Fruit fly (Drosophila melanogaster): Measurements from ENCODE around the gene CG9592.

Gene CG9592

dm6 chr3L:14537435-14537991 lies 19.9 kb downstream of the CG9592 start, which contains the start of gene Mpcp2 (continued):
- TF ChIP-seq HHEX (GFP tag; optimal IDR thresholded peaks at IDR 0.05) (peak; percentile 28), p53 (GFP tag; optimal IDR thresholded peaks at IDR 0.05) (peak; percentile 29), Mad (GFP tag; optimal IDR thresholded peaks at IDR 0.05) (peak; percentile 62), CG18619 (GFP tag; optimal IDR thresholded peaks at IDR 0.05) (no peak), Eip74EF (GFP tag; optimal IDR thresholded peaks at IDR 0.05) (peak in 1 of 2 experiments; percentile 13), CG11093 (GFP tag; IDR thresholded peaks at IDR 0.05) (no peak), ase (GFP tag; IDR thresholded peaks at IDR 0.05) (no peak), CG8924 (tag; optimal IDR thresholded peaks at IDR 0.05) (peak; percentile 48), sens (GFP tag) (peak; percentile 77), gro (GFP tag; optimal IDR thresholded peaks at IDR 0.05) (peak; percentile 31), pita (GFP tag; optimal IDR thresholded peaks at IDR 0.05) (peak; percentile 99), nerfin-1 (tag; optimal IDR thresholded peaks at IDR 0.05) (peak; percentile 51), Bteb2 (GFP tag; optimal IDR thresholded peaks at IDR 0.05) (no peak), CG43689 (GFP tag; IDR thresholded peaks at IDR 0.05) (no peak), CG10979 (tag; optimal IDR thresholded peaks at IDR 0.05) (peak; percentile 11), CG7271 (tag; optimal IDR thresholded peaks at IDR 0.05) (no peak), CG1792 (GFP tag; optimal IDR thresholded peaks at IDR 0.05) (no peak), pan (optimal IDR thresholded peaks at IDR 0.05) (no peak), pan (GFP tag; optimal IDR thresholded peaks at IDR 0.05 in 1 of 2, IDR thresholded peaks at IDR 0.05 in 1 of 2) (peak in 1 of 2 experiments; percentile 9), Rx (GFP tag; IDR thresholded peaks at IDR 0.05) (no peak), CG14667 (GFP tag; IDR thresholded peaks at IDR 0.05) (no peak), amos (GFP tag; IDR thresholded peaks at IDR 0.05; ENCODE audit: partially characterized antibody) (peak; percentile 73), vnd (GFP tag; IDR thresholded peaks at IDR 0.05; ENCODE audit: partially characterized antibody) (no peak), CG34224 (GFP tag; IDR thresholded peaks at IDR 0.05; ENCODE audit: partially characterized antibody) (peak; percentile 41; the same call in 1 of the 3 replicates), CG7839 (tag; optimal IDR thresholded peaks at IDR 0.05) (peak; percentile 13), knrl (GFP tag; IDR thresholded peaks at IDR 0.05; ENCODE audit: partially characterized antibody) (peak; percentile 54; the same call in 1 of the 3 replicates), sd (tag; optimal IDR thresholded peaks at IDR 0.05) (peak; percentile 88), ab (GFP tag; optimal IDR thresholded peaks at IDR 0.05) (no peak), CG6791 (GFP tag; IDR thresholded peaks at IDR 0.05; ENCODE audit: partially characterized antibody) (peak; percentile 53; the same call in 1 of the 3 replicates), Ada2b (GFP tag; IDR thresholded peaks at IDR 0.05) (no peak; the same call in 1 of the 2 replicates), jing (GFP tag; optimal IDR thresholded peaks at IDR 0.05) (no peak), salm (tag; optimal IDR thresholded peaks at IDR 0.05) (no peak), CG16813 (GFP tag; IDR thresholded peaks at IDR 0.05; ENCODE audit: partially characterized antibody) (peak; percentile 44; the same call in 1 of the 3 replicates), E2f2 (GFP tag; IDR thresholded peaks at IDR 0.05) (peak; percentile 62), pho (GFP tag; optimal IDR thresholded peaks at IDR 0.05) (peak; percentile 30), Hey (tag; optimal IDR thresholded peaks at IDR 0.05) (no peak), ewg (GFP tag; optimal IDR thresholded peaks at IDR 0.05) (no peak), CG17186 (GFP tag; optimal IDR thresholded peaks at IDR 0.05) (peak; percentile 19), pfk (GFP tag; optimal IDR thresholded peaks at IDR 0.05) (peak; percentile 4), ro (GFP tag; IDR thresholded peaks at IDR 0.05) (no peak), CG10462 (GFP tag; optimal IDR thresholded peaks at IDR 0.05) (no peak), maf-S (GFP tag; optimal IDR thresholded peaks at IDR 0.05) (no peak), CG30431 (GFP tag; optimal IDR thresholded peaks at IDR 0.05) (no peak), Spps (tag; optimal IDR thresholded peaks at IDR 0.05) (peak; percentile 30), YL-1 (GFP tag; optimal IDR thresholded peaks at IDR 0.05) (peak; percentile 98), Sin3A (optimal IDR thresholded peaks at IDR 0.05) (peak; percentile 42), run (tag; optimal IDR thresholded peaks at IDR 0.05) (peak; percentile 45), NfI (GFP tag; optimal IDR thresholded peaks at IDR 0.05) (peak; percentile 16), B-H2 (GFP tag; optimal IDR thresholded peaks at IDR 0.05) (peak; percentile 56)

Data from whole organism, embryonic.